Fruit fly (Drosophila melanogaster): Measurements from ENCODE around the gene AdamTS-B.

Gene AdamTS-B

DNA sequence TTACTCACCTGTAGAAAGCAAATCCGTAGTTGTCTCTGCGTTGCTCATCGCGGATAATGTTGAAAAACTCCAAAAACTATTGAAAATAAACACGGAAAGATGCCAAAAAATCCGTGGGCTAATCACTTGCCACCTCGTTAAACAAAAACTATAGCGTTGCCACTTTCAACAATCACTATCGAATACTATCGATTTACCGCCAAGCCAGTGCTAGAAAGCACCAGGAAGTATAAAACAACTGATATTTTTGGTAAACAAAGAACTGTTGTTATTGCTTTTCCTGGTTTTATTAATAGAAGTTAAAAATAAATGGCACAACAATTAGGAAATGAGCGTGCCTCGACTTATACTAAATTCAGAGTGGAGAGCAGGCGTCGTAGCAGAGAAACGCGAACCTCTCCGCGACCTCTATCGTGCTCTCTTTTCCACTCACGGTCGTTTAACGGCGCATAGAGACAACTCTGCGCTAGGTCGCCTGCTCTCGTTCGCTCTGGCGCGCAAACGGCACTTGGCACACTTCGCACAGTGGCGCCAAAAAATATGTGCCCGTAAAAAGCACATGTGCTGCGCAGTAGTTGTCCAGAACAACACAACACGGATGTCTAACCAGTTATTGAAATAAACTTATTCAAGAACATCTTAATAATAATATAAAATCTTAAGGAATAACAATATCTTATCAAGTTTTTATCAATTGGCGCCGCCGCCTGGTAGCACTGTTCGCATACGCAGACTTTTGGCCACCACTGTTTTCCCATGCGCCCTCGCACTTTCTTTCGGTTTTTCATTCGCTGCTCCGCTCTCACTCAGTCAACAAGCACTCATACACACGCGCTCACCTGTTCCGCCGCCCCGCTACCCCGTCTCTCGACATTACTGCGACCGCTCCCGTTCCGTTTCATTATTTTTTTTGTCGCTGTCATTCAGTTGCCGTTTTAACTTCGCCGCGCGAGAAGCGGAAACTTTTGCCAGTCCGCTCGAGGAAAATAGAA, 56.8 kb downstream of the AdamTS-B start, which contains the start of the genes lin-52 and CG15771 (continued):
- TF ChIP-seq Meics (GFP tag; optimal IDR thresholded peaks at IDR 0.05) (peak; percentile 96), CG2116 (GFP tag; optimal IDR thresholded peaks at IDR 0.05) (peak; percentile 67), Bgb (GFP tag; IDR thresholded peaks at IDR 0.05; ENCODE audit: partially characterized antibody) (peak; percentile 21; the same call in 1 of the 2 replicates), dmrt99B (tag; optimal IDR thresholded peaks at IDR 0.05) (peak; percentile 97), HLH54F (GFP tag; optimal IDR thresholded peaks at IDR 0.05) (peak; percentile 83), CG31441 (GFP tag; IDR thresholded peaks at IDR 0.05) (peak; percentile 95), Hmr (GFP tag; optimal IDR thresholded peaks at IDR 0.05) (peak; percentile 97), wek (GFP tag; optimal IDR thresholded peaks at IDR 0.05) (peak; percentile 55), ftz-f1 (GFP tag; optimal IDR thresholded peaks at IDR 0.05) (peak; percentile 47), H15 (GFP tag; IDR thresholded peaks at IDR 0.05) (peak; percentile 91), CG11560 (tag; IDR thresholded peaks at IDR 0.05) (peak; percentile 95), CG17361 (GFP tag; IDR thresholded peaks at IDR 0.05) (peak; percentile 93), corto (GFP tag; optimal IDR thresholded peaks at IDR 0.05) (peak; percentile 95), Hr39 (optimal IDR thresholded peaks at IDR 0.05) (no peak), CG3847 (GFP tag; IDR thresholded peaks at IDR 0.05) (peak; percentile 96), Vsx1 (GFP tag; optimal IDR thresholded peaks at IDR 0.05) (peak; percentile 89), Hr3 (GFP tag; optimal IDR thresholded peaks at IDR 0.05) (peak; percentile 93), CG18011 (GFP tag; optimal IDR thresholded peaks at IDR 0.05) (peak; percentile 79), CG30020 (tag; optimal IDR thresholded peaks at IDR 0.05) (peak; percentile 78), CG42726 (GFP tag; IDR thresholded peaks at IDR 0.05; ENCODE audit: partially characterized antibody) (0 out of 2 replicates have a peak, but pooled peaks have one; percentile 37), mirr (GFP tag; optimal IDR thresholded peaks at IDR 0.05) (peak; percentile 91), CG9437 (GFP tag; optimal IDR thresholded peaks at IDR 0.05) (peak; percentile 85), CG18599 (GFP tag; optimal IDR thresholded peaks at IDR 0.05) (peak; percentile 98), stwl (tag; optimal IDR thresholded peaks at IDR 0.05) (peak; percentile 45), Spps (tag; optimal IDR thresholded peaks at IDR 0.05) (peak; percentile 84), usp (GFP tag; optimal IDR thresholded peaks at IDR 0.05) (no peak), CG1792 (GFP tag; optimal IDR thresholded peaks at IDR 0.05) (peak; percentile 37), CG12769 (tag; optimal IDR thresholded peaks at IDR 0.05) (peak; percentile 96), CG11398 (GFP tag; optimal IDR thresholded peaks at IDR 0.05) (no peak), p53 (GFP tag; optimal IDR thresholded peaks at IDR 0.05) (peak; percentile 18), Eip74EF (GFP tag; optimal IDR thresholded peaks at IDR 0.05) (peak in 1 of 2 experiments; percentile 94), fd3F (GFP tag; optimal IDR thresholded peaks at IDR 0.05) (peak; percentile 90), CG10267 (tag; optimal IDR thresholded peaks at IDR 0.05) (peak; percentile 95), CG10565 (GFP tag; optimal IDR thresholded peaks at IDR 0.05) (peak; percentile 35), CG3163 (GFP tag; optimal IDR thresholded peaks at IDR 0.05) (peak; percentile 25), sr (GFP tag; IDR thresholded peaks at IDR 0.05) (peak; percentile 81), NK7.1 (GFP tag; optimal IDR thresholded peaks at IDR 0.05) (no peak), nau (GFP tag; optimal IDR thresholded peaks at IDR 0.05) (peak; percentile 95), CG16863 (GFP tag; optimal IDR thresholded peaks at IDR 0.05) (peak; percentile 79), ewg (GFP tag; optimal IDR thresholded peaks at IDR 0.05) (peak; percentile 89), CG31388 (GFP tag; optimal IDR thresholded peaks at IDR 0.05) (peak; percentile 60), dimm (GFP tag; IDR thresholded peaks at IDR 0.05) (peak; percentile 84; the same call in 1 of the 2 replicates), Xrp1 (GFP tag; IDR thresholded peaks at IDR 0.05) (peak; percentile 97), CG6689 (GFP tag; IDR thresholded peaks at IDR 0.05) (peak; percentile 96), gcm2 (GFP tag; optimal IDR thresholded peaks at IDR 0.05) (peak; percentile 90), CG8944 (GFP tag; optimal IDR thresholded peaks at IDR 0.05) (peak; percentile 40), pum (GFP tag; optimal IDR thresholded peaks at IDR 0.05) (peak; percentile 72), HLH3B (GFP tag; IDR thresholded peaks at IDR 0.05) (peak; percentile 93)
